Fruit fly (Drosophila melanogaster) whole organism, embryonic: ENCODE measurements around the gene PGAP1.

Experiments used
- Atf3 ChIP-seq: fragments of 200-800 bp; sonication (Bioruptor generic); optimal IDR thresholded peaks from 3 replicates; lab custom pipeline; 2016; ENCODE audit warnings: missing biosample characterization, missing genetic modification characterization
- Awh ChIP-seq: fragments of 200-800 bp; sonication (Bioruptor generic); IDR thresholded peaks from 2 replicates; pipeline ENCODE4, ENCODE4 v1.3.6; 2022; ENCODE audit warnings: missing biosample characterization, missing genetic modification characterization
- BtbVII ChIP-seq: fragments of 200-800 bp; sonication (Bioruptor generic); optimal IDR thresholded peaks from 3 replicates; lab custom pipeline; 2017; ENCODE audit warnings: missing biosample characterization, mild to moderate bottlenecking, missing genetic modification characterization
- CG10543 ChIP-seq: fragments of 200-800 bp; sonication (Bioruptor generic); optimal IDR thresholded peaks from 3 replicates; lab custom pipeline; 2017; ENCODE audit warnings: missing biosample characterization, mild to moderate bottlenecking, missing genetic modification characterization, moderate library complexity
- CG11247 ChIP-seq: fragments of 200-800 bp; sonication (Bioruptor generic); IDR thresholded peaks from 2 replicates; pipeline ENCODE4 v1.3.6; 2022; ENCODE audit warnings: missing biosample characterization, missing genetic modification characterization
- CG11696 ChIP-seq: fragments of 200-800 bp; sonication (Bioruptor generic); IDR thresholded peaks from 2 replicates; pipeline ENCODE4 v1.3.6; 2022; ENCODE audit warnings: missing biosample characterization, missing genetic modification characterization
- CG12299 ChIP-seq: fragments of 200-800 bp; sonication (Bioruptor generic); optimal IDR thresholded peaks from 2 replicates; lab custom pipeline; 2018; ENCODE audit warnings: missing biosample characterization, mild to moderate bottlenecking, missing genetic modification characterization
- CG14860 ChIP-seq: fragments of 200-800 bp; sonication (Bioruptor generic); IDR thresholded peaks from 3 replicates; pipeline ENCODE4 v1.3.6; 2022; ENCODE audit warnings: missing biosample characterization, missing genetic modification characterization; ENCODE audit not compliant: partially characterized antibody
- CG14965 ChIP-seq: fragments of 200-800 bp; sonication (Bioruptor generic); optimal IDR thresholded peaks from 2 replicates; lab custom pipeline; 2016; ENCODE audit warnings: missing biosample characterization, missing genetic modification characterization, borderline replicate concordance
- CG15601 ChIP-seq: fragments of 200-800 bp; sonication (Bioruptor generic); optimal IDR thresholded peaks from 3 replicates; lab custom pipeline; 2019; ENCODE audit warnings: missing biosample characterization, mild to moderate bottlenecking, missing genetic modification characterization, moderate library complexity
- CG15696 ChIP-seq: fragments of 200-800 bp; sonication (Bioruptor generic); optimal IDR thresholded peaks from 2 replicates; lab custom pipeline; 2019; ENCODE audit warnings: missing biosample characterization, mild to moderate bottlenecking, missing genetic modification characterization, moderate library complexity
- CG1647 ChIP-seq: fragments of 200-800 bp; sonication (Bioruptor generic); optimal IDR thresholded peaks from 3 replicates; lab custom pipeline; 2016; ENCODE audit warnings: missing biosample characterization, missing genetic modification characterization
- CG16815 ChIP-seq: fragments of 200-800 bp; sonication (Bioruptor generic); optimal IDR thresholded peaks from 3 replicates; lab custom pipeline; 2017; ENCODE audit warnings: missing biosample characterization, mild to moderate bottlenecking, missing genetic modification characterization
- CG17328 ChIP-seq: fragments of 200-800 bp; sonication (Bioruptor generic); IDR thresholded peaks from 2 replicates; pipeline ENCODE4 v1.3.6; 2022; ENCODE audit warnings: missing biosample characterization, missing genetic modification characterization
- CG17912 ChIP-seq: fragments of 200-800 bp; sonication (Bioruptor generic); optimal IDR thresholded peaks from 2 replicates; lab custom pipeline; 2018; ENCODE audit warnings: missing biosample characterization, mild to moderate bottlenecking, missing genetic modification characterization
- CG18599 ChIP-seq: fragments of 200-800 bp; sonication (Bioruptor generic); optimal IDR thresholded peaks from 3 replicates; lab custom pipeline; 2017; ENCODE audit warnings: missing biosample characterization, missing genetic modification characterization, mild to moderate bottlenecking, moderate library complexity, missing genetic modification reagents
- CG30403 ChIP-seq: fragments of 200-800 bp; sonication (Bioruptor generic); optimal IDR thresholded peaks from 3 replicates; lab custom pipeline; 2016; ENCODE audit warnings: missing biosample characterization, missing genetic modification characterization
- CG32772 ChIP-seq: fragments of 200-800 bp; sonication (Bioruptor generic); IDR thresholded peaks from 2 replicates; pipeline ENCODE4 v1.3.6; 2022; ENCODE audit warnings: missing biosample characterization, missing genetic modification characterization
- CG6791 ChIP-seq: fragments of 200-800 bp; sonication (Bioruptor generic); IDR thresholded peaks from 3 replicates; pipeline ENCODE4 v1.3.6; 2022; ENCODE audit warnings: missing biosample characterization, missing genetic modification characterization; ENCODE audit not compliant: partially characterized antibody
- CG8290 ChIP-seq, 3 experiments: fragments of 200-800 bp; sonication (Bioruptor generic); optimal IDR thresholded peaks; 2 replicates each; lab custom pipeline; 2016 to 2019; ENCODE audit warnings: missing biosample characterization in 3 of 3, missing genetic modification characterization in 3 of 3, mild to moderate bottlenecking in 2 of 3, moderate library complexity in 1 of 3
- Chrac-16 ChIP-seq: fragments of 200-800 bp; sonication (Bioruptor generic); optimal IDR thresholded peaks from 3 replicates; lab custom pipeline; 2016; ENCODE audit warnings: missing biosample characterization, missing genetic modification characterization
- Eip74EF ChIP-seq, 2 experiments: fragments of 200-800 bp in 1 of 2; fragments of >200 bp in 1 of 2; sonication (Bioruptor generic) in 1 of 2; optimal IDR thresholded peaks; 2 replicates each; lab custom pipeline; 2017 to 2019; ENCODE audit warnings: missing biosample characterization in 2 of 2, missing genetic modification characterization in 2 of 2, mild to moderate bottlenecking in 1 of 2, moderate library complexity in 1 of 2
- Gsc ChIP-seq: fragments of 200-800 bp; sonication (Bioruptor generic); IDR thresholded peaks from 2 replicates; pipeline ENCODE4 v1.3.6; 2022; ENCODE audit warnings: missing biosample characterization, missing genetic modification characterization
- H15 ChIP-seq: fragments of 200-800 bp; sonication (Bioruptor generic); IDR thresholded peaks from 3 replicates; pipeline ENCODE4 v1.3.6; 2022; ENCODE audit warnings: missing biosample characterization, missing genetic modification characterization
- HHEX ChIP-seq: fragments of 200-800 bp; sonication (Bioruptor generic); optimal IDR thresholded peaks from 3 replicates; lab custom pipeline; 2017; ENCODE audit warnings: missing biosample characterization, mild to moderate bottlenecking, missing genetic modification characterization, missing genetic modification reagents
- HLHmδ ChIP-seq: fragments of 200-800 bp; sonication (Bioruptor generic); optimal IDR thresholded peaks from 2 replicates; lab custom pipeline; 2018; ENCODE audit warnings: missing biosample characterization, mild to moderate bottlenecking, missing genetic modification characterization, moderate library complexity
- Hmx ChIP-seq: fragments of 200-800 bp; sonication (Bioruptor generic); optimal IDR thresholded peaks from 2 replicates; lab custom pipeline; 2016; ENCODE audit warnings: missing biosample characterization, missing genetic modification characterization
- Lhr ChIP-seq: fragments of 200-800 bp; sonication (Bioruptor generic); optimal IDR thresholded peaks from 3 replicates; lab custom pipeline; 2017; ENCODE audit warnings: mild to moderate bottlenecking, missing biosample characterization, missing genetic modification reagents, missing genetic modification characterization
- Lim3 ChIP-seq: fragments of 200-800 bp; sonication (Bioruptor generic); IDR thresholded peaks from 2 replicates; pipeline ENCODE4 v1.3.6; 2022; ENCODE audit warnings: missing biosample characterization, missing genetic modification characterization
- NC2α ChIP-seq: fragments of 200-800 bp; sonication (Bioruptor generic); optimal IDR thresholded peaks from 2 replicates; lab custom pipeline; 2016; ENCODE audit warnings: missing biosample characterization, missing genetic modification characterization
- NfI ChIP-seq: fragments of 200-800 bp; sonication (Bioruptor generic); optimal IDR thresholded peaks from 3 replicates; lab custom pipeline; 2018; ENCODE audit warnings: missing biosample characterization, mild to moderate bottlenecking, missing genetic modification characterization, moderate library complexity
- Ravus ChIP-seq: fragments of 200-800 bp; sonication (Bioruptor generic); IDR thresholded peaks from 2 replicates; pipeline ENCODE4 v1.3.6; 2022; ENCODE audit warnings: missing biosample characterization, missing genetic modification characterization
- Sry-δ ChIP-seq: fragments of 200-800 bp; sonication (Bioruptor generic); optimal IDR thresholded peaks from 2 replicates; lab custom pipeline; 2016; ENCODE audit warnings: missing biosample characterization, missing genetic modification characterization
- amos ChIP-seq: fragments of 200-800 bp; sonication (Bioruptor generic); IDR thresholded peaks from 2 replicates; pipeline ENCODE4 v1.3.6; 2022; ENCODE audit warnings: missing biosample characterization, missing genetic modification characterization; ENCODE audit not compliant: partially characterized antibody
- bsh ChIP-seq, 2 experiments: fragments of 200-800 bp; sonication (Bioruptor generic); optimal IDR thresholded peaks; 2 replicates each; lab custom pipeline; 2017 to 2018; ENCODE audit warnings: mild to moderate bottlenecking in 2 of 2, missing biosample characterization in 2 of 2, missing genetic modification characterization in 2 of 2, moderate library complexity in 1 of 2
- chn ChIP-seq: fragments of 200-800 bp; sonication (Bioruptor generic); optimal IDR thresholded peaks from 2 replicates; lab custom pipeline; 2016; ENCODE audit warnings: missing biosample characterization, missing genetic modification characterization
- exex ChIP-seq: fragments of 200-800 bp; sonication (Bioruptor generic); optimal IDR thresholded peaks from 4 replicates; lab custom pipeline; 2018; ENCODE audit warnings: missing biosample characterization, mild to moderate bottlenecking, missing genetic modification characterization, moderate library complexity
- fd102C ChIP-seq: fragments of 200-800 bp; sonication (Bioruptor generic); optimal IDR thresholded peaks from 2 replicates; lab custom pipeline; 2018; ENCODE audit warnings: missing biosample characterization, mild to moderate bottlenecking, missing genetic modification characterization, moderate library complexity
- fd64A ChIP-seq: fragments of 200-800 bp; sonication (Bioruptor generic); optimal IDR thresholded peaks from 3 replicates; lab custom pipeline; 2018; ENCODE audit warnings: missing biosample characterization, mild to moderate bottlenecking, missing genetic modification characterization
- grn ChIP-seq: fragments of 200-800 bp; sonication (Bioruptor generic); optimal IDR thresholded peaks from 3 replicates; lab custom pipeline; 2017; ENCODE audit warnings: missing biosample characterization, missing genetic modification characterization
- kay ChIP-seq: fragments of 200-800 bp; sonication (Bioruptor generic); optimal IDR thresholded peaks from 2 replicates; lab custom pipeline; 2016; ENCODE audit warnings: missing biosample characterization, missing genetic modification characterization
- pita ChIP-seq: fragments of 200-800 bp; sonication (Bioruptor generic); optimal IDR thresholded peaks from 2 replicates; lab custom pipeline; 2017; ENCODE audit warnings: missing biosample characterization, mild to moderate bottlenecking, missing genetic modification characterization
- salm ChIP-seq: fragments of 200-800 bp; sonication (Bioruptor generic); optimal IDR thresholded peaks from 2 replicates; lab custom pipeline; 2018; ENCODE audit warnings: missing biosample characterization, mild to moderate bottlenecking, missing genetic modification characterization
- seq ChIP-seq: fragments of 200-800 bp; sonication (Bioruptor generic); IDR thresholded peaks from 2 replicates; pipeline ENCODE4 v1.3.6; 2022; ENCODE audit warnings: missing biosample characterization, missing genetic modification characterization
- shn ChIP-seq: fragments of 200-800 bp; sonication (Bioruptor generic); optimal IDR thresholded peaks from 3 replicates; lab custom pipeline; 2016; ENCODE audit warnings: missing biosample characterization, missing genetic modification characterization
- sima ChIP-seq: fragments of 200-800 bp; sonication (Bioruptor generic); optimal IDR thresholded peaks from 2 replicates; lab custom pipeline; 2016; ENCODE audit warnings: missing biosample characterization, missing genetic modification characterization
- slp2 ChIP-seq: fragments of 200-800 bp; sonication (Bioruptor generic); optimal IDR thresholded peaks from 2 replicates; lab custom pipeline; 2016; ENCODE audit warnings: missing biosample characterization, missing genetic modification characterization
- toy ChIP-seq: fragments of 200-800 bp; sonication (Bioruptor generic); IDR thresholded peaks from 2 replicates; pipeline ENCODE4 v1.3.6; 2022; ENCODE audit warnings: missing biosample characterization, missing genetic modification characterization
- vfl ChIP-seq: fragments of 200-800 bp; sonication (Bioruptor generic); optimal IDR thresholded peaks from 2 replicates; lab custom pipeline; 2016; ENCODE audit warnings: missing biosample characterization, missing genetic modification characterization
- zf30C ChIP-seq: fragments of 200-800 bp; sonication (Bioruptor generic); optimal IDR thresholded peaks from 3 replicates; lab custom pipeline; 2018; ENCODE audit warnings: missing biosample characterization, mild to moderate bottlenecking, missing genetic modification characterization

PGAP1 gene

dm6 chrX:5737157-5737556 lies 47.9 kb upstream of the PGAP1 start (continued):
- no peak for TF ChIP-seq CG8290 (GFP tag; optimal IDR thresholded peaks at IDR 0.05; lab: Kevin White, UChicago)
- TF ChIP-seq CG8290 (tag; optimal IDR thresholded peaks at IDR 0.05; lab: Kevin White, UChicago), result peak in 1 of 2 experiments; percentile 61
- TF ChIP-seq CG32772 (GFP tag; lab: Robert Waterston, UW), result 0 out of 2 replicates have a peak, but pooled peaks have one; percentile 35
- TF ChIP-seq Awh, result no peak
- TF ChIP-seq CG18599, result peak; percentile 57
- TF ChIP-seq Atf3 (GFP tag; lab: Kevin White, UChicago), result no peak
- TF ChIP-seq Hmx, result no peak
- TF ChIP-seq vfl (GFP tag; lab: Kevin White, UChicago), result no peak
- no peak for TF ChIP-seq Ravus (GFP tag; lab: Robert Waterston, UW)
- TF ChIP-seq CG11696 (GFP tag; lab: Robert Waterston, UW), result no peak
- TF ChIP-seq CG1647 (GFP tag; lab: Kevin White, UChicago), result no peak
- no peak for TF ChIP-seq kay (GFP tag; lab: Kevin White, UChicago)
- TF ChIP-seq zf30C (GFP tag; lab: Kevin White, UChicago), result no peak
- no peak for TF ChIP-seq exex (tag; lab: Kevin White, UChicago)
- TF ChIP-seq Gsc (GFP tag; lab: Robert Waterston, UW), result no peak
- TF ChIP-seq CG15696 (tag; lab: Kevin White, UChicago), result no peak
- no peak for TF ChIP-seq bsh (GFP tag; optimal IDR thresholded peaks at IDR 0.05; lab: Kevin White, UChicago)
- TF ChIP-seq NC2α (GFP tag; lab: Kevin White, UChicago), result no peak
- TF ChIP-seq grn (GFP tag; lab: Kevin White, UChicago), result no peak
- TF ChIP-seq Lhr (GFP tag; lab: Kevin White, UChicago), result no peak
- TF ChIP-seq CG17328 (GFP tag; lab: Robert Waterston, UW), result no peak
- no peak for TF ChIP-seq CG15601 (tag; lab: Kevin White, UChicago)
- TF ChIP-seq H15 (GFP tag; lab: Robert Waterston, UW), result no peak
- TF ChIP-seq toy, result no peak
- TF ChIP-seq CG17912 (GFP tag; lab: Kevin White, UChicago), result no peak
- TF ChIP-seq CG6791, result no peak
- TF ChIP-seq fd102C (GFP tag; lab: Kevin White, UChicago), result no peak
- no peak for TF ChIP-seq HLHmδ
- no peak for TF ChIP-seq Lim3 (GFP tag; lab: Robert Waterston, UW)
- no peak for TF ChIP-seq Sry-δ (GFP tag; lab: Kevin White, UChicago)
- TF ChIP-seq slp2 (GFP tag; lab: Kevin White, UChicago), result no peak
- TF ChIP-seq fd64A (GFP tag; lab: Kevin White, UChicago), result no peak
- peak; percentile 35; the same call in 1 of the 2 replicates for TF ChIP-seq seq (GFP tag; lab: Robert Waterston, UW)
- TF ChIP-seq shn (GFP tag; lab: Kevin White, UChicago), result no peak
- TF ChIP-seq CG12299 (tag; lab: Kevin White, UChicago), result no peak
- TF ChIP-seq amos, result no peak; the same call in 1 of the 2 replicates
- peak; percentile 20 for TF ChIP-seq CG10543 (GFP tag; lab: Kevin White, UChicago)
- peak; percentile 45 for TF ChIP-seq HHEX (GFP tag; lab: Kevin White, UChicago)
- no peak for TF ChIP-seq NfI (GFP tag; lab: Kevin White, UChicago)
- no peak for TF ChIP-seq BtbVII (GFP tag; lab: Kevin White, UChicago)
- 0 out of 2 replicates have a peak, but pooled peaks have one; percentile 38 for TF ChIP-seq CG11247 (GFP tag; lab: Robert Waterston, UW)
- no peak for TF ChIP-seq CG30403 (GFP tag; lab: Kevin White, UChicago)
- no peak for TF ChIP-seq salm (tag; lab: Kevin White, UChicago)
- TF ChIP-seq Eip74EF (GFP tag; optimal IDR thresholded peaks at IDR 0.05; lab: Kevin White, UChicago), result no peak
- no peak for TF ChIP-seq chn (GFP tag; lab: Kevin White, UChicago)
- TF ChIP-seq pita (GFP tag; lab: Kevin White, UChicago), result no peak
- TF ChIP-seq CG14965 (GFP tag; lab: Kevin White, UChicago), result no peak
- TF ChIP-seq Chrac-16 (GFP tag; lab: Kevin White, UChicago), result no peak
- no peak for TF ChIP-seq CG14860
- TF ChIP-seq sima, result no peak
- TF ChIP-seq CG16815, result peak; percentile 13
